Worm (Caenorhabditis elegans): Measurements from ENCODE around the gene Y59E9AL.4.
"Not testable (repeated sequence)": the region's sequence is repeated elsewhere in the genome, so short reads cannot be mapped to it uniquely, and the experiment has no call there.

DNA sequence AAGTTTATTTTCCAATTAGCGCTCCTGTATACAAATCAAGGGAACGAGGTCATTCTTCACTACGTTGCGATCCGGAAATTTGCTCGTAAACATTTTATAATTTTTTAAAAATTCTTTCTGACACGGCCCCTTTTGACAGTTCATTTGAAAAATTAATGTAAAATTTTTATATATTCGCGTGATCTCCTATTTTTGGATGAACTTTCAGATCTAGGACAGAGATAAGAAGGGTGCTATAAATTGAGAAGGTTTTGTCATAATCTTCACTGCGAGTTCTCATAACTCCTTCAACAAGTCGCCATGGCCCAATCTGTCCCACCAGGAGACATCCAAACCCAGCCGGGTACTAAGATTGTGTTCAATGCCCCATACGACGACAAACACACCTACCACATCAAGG, 45.3 kb upstream of the Y59E9AL.4 start, which contains the start of gene msp-19:
- not testable (repeated sequence) for TF ChIP-seq tlp-1 (tag; optimal IDR thresholded peaks at IDR 0.05); nhr-11 (tag; optimal IDR thresholded peaks at IDR 0.05); pag-3 (tag; optimal IDR thresholded peaks at IDR 0.05; ENCODE audit: borderline replicate concordance, insufficient read depth); lin-39 (tag; optimal IDR thresholded peaks at IDR 0.05); tbx-2 (tag; optimal IDR thresholded peaks at IDR 0.05); lsy-2 (tag; optimal IDR thresholded peaks at IDR 0.05); skn-1 (tag; optimal IDR thresholded peaks at IDR 0.05); dsc-1 (tag; optimal IDR thresholded peaks at IDR 0.05); unc-86 (tag; optimal IDR thresholded peaks at IDR 0.05); ces-1 (GFP tag; optimal IDR thresholded peaks at IDR 0.05); blmp-1 (tag; optimal IDR thresholded peaks at IDR 0.05); nhr-77 (tag; optimal IDR thresholded peaks at IDR 0.05); nhr-90 (tag; optimal IDR thresholded peaks at IDR 0.05; ENCODE audit: poor library complexity); nhr-12 (tag; optimal IDR thresholded peaks at IDR 0.05)
